Worm (Caenorhabditis elegans) whole organism, L4 larva: ENCODE measurements around the gene D2089.3.

ENCODE experiments used
- D1046.2 ChIP-seq: fragments of 200-800 bp; sonication (Bioruptor generic); IDR thresholded peaks from 2 replicates; pipeline ENCODE4 v1.3.6; 2022; ENCODE audit warnings: missing genetic modification characterization, missing compliant biosample characterization
- F26F4.8 ChIP-seq: fragments of 200-800 bp; sonication (Bioruptor generic); conservative IDR thresholded peaks from 2 replicates; pipeline ENCODE4 v1.3.6; 2022; ENCODE audit warnings: missing genetic modification characterization, missing compliant biosample characterization
- F49E8.2 ChIP-seq: sonication (generic microtip); optimal IDR thresholded peaks from 2 replicates; lab custom pipeline; 2016; ENCODE audit warnings: missing compliant biosample characterization, mild to moderate bottlenecking, missing genetic modification characterization, borderline replicate concordance
- R02D3.7 ChIP-seq: fragments of 150-350 bp; sonication (generic microtip); optimal IDR thresholded peaks from 3 replicates; lab custom pipeline; 2014; ENCODE audit warnings: missing biosample characterization, missing genetic modification characterization
- T20F7.1 ChIP-seq: fragments of 200-800 bp; sonication (Bioruptor generic); optimal IDR thresholded peaks from 2 replicates; lab custom pipeline; 2018; ENCODE audit warnings: mild to moderate bottlenecking, missing genetic modification characterization, missing compliant biosample characterization
- ZK337.2 ChIP-seq: fragments of 200-800 bp; sonication (Bioruptor generic); IDR thresholded peaks from 2 replicates; pipeline ENCODE4 v1.3.6; 2022; ENCODE audit warnings: missing genetic modification reagents, missing genetic modification characterization, missing compliant biosample characterization
- ZK546.5 ChIP-seq, 2 experiments: sonication (generic microtip); optimal IDR thresholded peaks; 2 replicates each; lab custom pipeline; 2017; ENCODE audit warnings: missing biosample characterization in 2 of 2, missing genetic modification characterization in 2 of 2
- aha-1 ChIP-seq: fragments of 150-350 bp; peaks from one replicate; lab custom pipeline; 2014; ENCODE audit warnings: missing biosample characterization, missing genetic modification characterization
- aly-2 ChIP-seq: sonication (generic microtip); optimal IDR thresholded peaks from 2 replicates; lab custom pipeline; 2018; ENCODE audit warnings: missing biosample characterization, missing genetic modification characterization
- ama-1 ChIP-seq: fragments of 150-350 bp; optimal IDR thresholded peaks from 2 replicates; lab custom pipeline; 2014; ENCODE audit warnings: inconsistent platforms, mixed read lengths
- ceh-32 ChIP-seq: sonication (generic microtip); optimal IDR thresholded peaks from 2 replicates; lab custom pipeline; 2016; ENCODE audit warnings: mild to moderate bottlenecking, missing genetic modification characterization, missing compliant biosample characterization; ENCODE audit not compliant: poor library complexity
- ceh-44 ChIP-seq: fragments of 200-800 bp; sonication (Bioruptor generic); IDR thresholded peaks from 2 replicates; pipeline ENCODE4 v1.3.6; 2022; ENCODE audit warnings: missing genetic modification reagents, missing genetic modification characterization, missing compliant biosample characterization
- cey-2 ChIP-seq: sonication (generic microtip); optimal IDR thresholded peaks from 3 replicates; lab custom pipeline; 2017; ENCODE audit warnings: missing genetic modification characterization, mild to moderate bottlenecking, missing compliant biosample characterization, antibody characterized with exemption, borderline replicate concordance; ENCODE audit not compliant: insufficient read depth
- ctbp-1 ChIP-seq: fragments of 200-800 bp; sonication (Bioruptor generic); IDR thresholded peaks from 2 replicates; pipeline ENCODE4 v1.3.6; 2022; ENCODE audit warnings: missing genetic modification reagents, missing genetic modification characterization, missing compliant biosample characterization
- dmd-6 ChIP-seq: fragments of 200-800 bp; sonication (Bioruptor generic); IDR thresholded peaks from 2 replicates; pipeline ENCODE4 v1.3.6; 2022; ENCODE audit warnings: missing genetic modification reagents, missing genetic modification characterization, missing compliant biosample characterization
- dmd-8 ChIP-seq: fragments of 200-800 bp; sonication (Bioruptor generic); IDR thresholded peaks from 2 replicates; pipeline ENCODE4 v1.3.6; 2022; ENCODE audit warnings: missing genetic modification characterization, missing compliant biosample characterization
- dve-1 ChIP-seq: sonication (generic microtip); optimal IDR thresholded peaks from 2 replicates; lab custom pipeline; 2017; ENCODE audit warnings: antibody characterized with exemption, mild to moderate bottlenecking, missing genetic modification characterization, missing compliant biosample characterization; ENCODE audit not compliant: insufficient read depth
- egl-27 ChIP-seq: sonication (generic microtip); optimal IDR thresholded peaks from 3 replicates; lab custom pipeline; 2017; ENCODE audit warnings: missing biosample characterization, missing genetic modification reagents, missing genetic modification characterization
- fkh-10 ChIP-seq: fragments of 150-350 bp; optimal IDR thresholded peaks from 2 replicates; lab custom pipeline; 2014; ENCODE audit warnings: missing biosample characterization, missing genetic modification reagents, missing genetic modification characterization
- hlh-11 ChIP-seq: fragments of 200-800 bp; sonication (Bioruptor generic); optimal IDR thresholded peaks from 2 replicates; lab custom pipeline; 2018; ENCODE audit warnings: mild to moderate bottlenecking, missing genetic modification characterization, missing compliant biosample characterization
- lin-15B ChIP-seq: fragments of 150-350 bp; sonication (generic microtip); optimal IDR thresholded peaks from 3 replicates; lab custom pipeline; 2014; ENCODE audit warnings: missing biosample characterization, missing genetic modification characterization
- lin-29 ChIP-seq: fragments of 200-800 bp; sonication (Bioruptor generic); IDR thresholded peaks from 2 replicates; pipeline ENCODE4 v1.3.6; 2022; ENCODE audit warnings: missing genetic modification reagents, missing genetic modification characterization, missing compliant biosample characterization
- lin-38 ChIP-seq: fragments of 200-800 bp; sonication (Bioruptor generic); IDR thresholded peaks from 2 replicates; pipeline ENCODE4 v1.3.6; 2022; ENCODE audit warnings: missing genetic modification reagents, missing genetic modification characterization, missing compliant biosample characterization
- lin-39 ChIP-seq: fragments of 150-350 bp; optimal IDR thresholded peaks from 2 replicates; lab custom pipeline; 2014; ENCODE audit warnings: missing biosample characterization, missing genetic modification reagents, missing genetic modification characterization
- madf-5 ChIP-seq, 2 experiments: fragments of 200-800 bp; sonication (Bioruptor generic); IDR thresholded peaks; 2 replicates each; pipeline ENCODE4 v1.3.6; 2022; ENCODE audit warnings: missing compliant biosample characterization in 2 of 2, missing genetic modification characterization in 2 of 2
- madf-9 ChIP-seq: fragments of 200-800 bp; sonication (Bioruptor generic); conservative IDR thresholded peaks from 2 replicates; pipeline ENCODE4 v1.3.6; 2022; ENCODE audit warnings: missing genetic modification reagents, missing genetic modification characterization, missing compliant biosample characterization
- mes-2 ChIP-seq: sonication (generic microtip); optimal IDR thresholded peaks from 2 replicates; lab custom pipeline; 2016; ENCODE audit warnings: missing genotype, mild to moderate bottlenecking, missing genetic modification characterization, missing compliant biosample characterization; ENCODE audit not compliant: poor library complexity, severe bottlenecking
- mxl-2 ChIP-seq: fragments of 200-800 bp; sonication (Bioruptor generic); conservative IDR thresholded peaks from 2 replicates; pipeline ENCODE4 v1.3.6; 2022; ENCODE audit warnings: missing genetic modification reagents, missing genetic modification characterization, missing compliant biosample characterization
- mxl-3 ChIP-seq: fragments of 200-800 bp; sonication (Bioruptor generic); optimal IDR thresholded peaks from 2 replicates; lab custom pipeline; 2018; ENCODE audit warnings: mild to moderate bottlenecking, missing genetic modification characterization, missing compliant biosample characterization
- nhr-237 ChIP-seq: sonication (generic microtip); optimal IDR thresholded peaks from 2 replicates; lab custom pipeline; 2017; ENCODE audit warnings: missing biosample characterization, missing genetic modification characterization
- nhr-25 ChIP-seq: sonication (generic microtip); optimal IDR thresholded peaks from 2 replicates; lab custom pipeline; 2017; ENCODE audit warnings: missing genetic modification characterization, mild to moderate bottlenecking, missing compliant biosample characterization, antibody characterized with exemption, moderate library complexity, borderline replicate concordance; ENCODE audit not compliant: insufficient read depth
- nhr-28 ChIP-seq: fragments of 150-350 bp; optimal IDR thresholded peaks from 2 replicates; lab custom pipeline; 2014; ENCODE audit warnings: missing biosample characterization, missing genetic modification characterization
- nhr-42 ChIP-seq: fragments of 200-800 bp; sonication (Bioruptor generic); IDR thresholded peaks from 2 replicates; pipeline ENCODE4 v1.3.6; 2022; ENCODE audit warnings: missing genetic modification characterization, missing compliant biosample characterization
- nhr-76 ChIP-seq: fragments of 150-350 bp; optimal IDR thresholded peaks from 2 replicates; lab custom pipeline; 2014; ENCODE audit warnings: missing biosample characterization, missing genetic modification characterization
- php-3 ChIP-seq: fragments of 200-800 bp; sonication (Bioruptor generic); IDR thresholded peaks from 2 replicates; pipeline ENCODE4 v1.3.6; 2022; ENCODE audit warnings: missing genetic modification reagents, missing genetic modification characterization, missing compliant biosample characterization
- sdz-12 ChIP-seq: fragments of 200-800 bp; sonication (Bioruptor generic); optimal IDR thresholded peaks from 2 replicates; lab custom pipeline; 2018; ENCODE audit warnings: mild to moderate bottlenecking, missing genetic modification characterization, missing compliant biosample characterization
- set-16 ChIP-seq: fragments of 200-800 bp; sonication (Bioruptor generic); IDR thresholded peaks from 2 replicates; pipeline ENCODE4 v1.3.6; 2022; ENCODE audit warnings: missing genetic modification reagents, missing genetic modification characterization, missing compliant biosample characterization
- skn-1 ChIP-seq: fragments of 150-350 bp; optimal IDR thresholded peaks from 2 replicates; lab custom pipeline; 2014; ENCODE audit warnings: missing biosample characterization, missing genetic modification characterization
- spr-1 ChIP-seq: sonication (generic microtip); optimal IDR thresholded peaks from 2 replicates; lab custom pipeline; 2016; ENCODE audit warnings: mild to moderate bottlenecking, missing genetic modification characterization, missing compliant biosample characterization
- tra-1 ChIP-seq: fragments of 200-800 bp; sonication (Bioruptor generic); IDR thresholded peaks from 2 replicates; pipeline ENCODE4 v1.3.6; 2022; ENCODE audit warnings: missing genetic modification reagents, missing genetic modification characterization, missing compliant biosample characterization
- unc-62 ChIP-seq, 3 experiments: fragments of 150-350 bp in 1 of 3; sonication (generic microtip); optimal IDR thresholded peaks in 2 of 3; peaks in 1 of 3; 1 replicate in 1 of 3; 2 replicates in 2 of 3; lab custom pipeline; 2014 to 2017; ENCODE audit warnings: missing biosample characterization in 3 of 3, missing genetic modification characterization in 3 of 3, missing genetic modification reagents in 3 of 3, missing genotype in 1 of 3
- vab-7 ChIP-seq: fragments of 200-800 bp; sonication (Bioruptor generic); IDR thresholded peaks from 2 replicates; pipeline ENCODE4 v1.3.6; 2022; ENCODE audit warnings: missing genetic modification reagents, missing genetic modification characterization, missing compliant biosample characterization
- ztf-7 ChIP-seq: fragments of 150-350 bp; optimal IDR thresholded peaks from 2 replicates; lab custom pipeline; 2014; ENCODE audit warnings: missing biosample characterization, missing genetic modification characterization

Gene D2089.3

ce11 chrII:10706901-10707300 lies 42.0 kb upstream of the D2089.3 start, which contains the start of gene col-80:
Gene col-80 (plus strand): TSS chrII:10707201.
- TF ChIP-seq dmd-6 (GFP tag; lab: Robert Waterston, UW) (0 out of 2 replicates have a peak, but pooled peaks have one; percentile 17), nhr-28 (no peak), madf-5 (GFP tag; IDR thresholded peaks at IDR 0.05; lab: Robert Waterston, UW) (0 out of 4 replicates have a peak, but pooled peaks of 1 of the 2 experiments have one; percentile 49), nhr-76 (tag; lab: Kevin White, UChicago) (no peak), dmd-8 (GFP tag; lab: Robert Waterston, UW) (no peak), vab-7 (GFP tag; lab: Robert Waterston, UW) (no peak), fkh-10 (GFP tag; lab: Kevin White, UChicago) (no peak), unc-62 (GFP tag; optimal IDR thresholded peaks at IDR 0.05 in 1 of 2; lab: Kevin White, UChicago) (peak in 1 of 2 experiments; percentile 41), unc-62 (tag; optimal IDR thresholded peaks at IDR 0.05; lab: Kevin White, UChicago) (no peak), skn-1 (no peak), mes-2 (tag; lab: Kevin White, UChicago) (no peak)

ce11 chrII:10706038-10706437 lies 41.1 kb upstream of the D2089.3 start:
- TF ChIP-seq fkh-10 (GFP tag; lab: Kevin White, UChicago) (peak; percentile 70), aly-2 (no peak), aha-1 (tag; lab: Kevin White, UChicago) (peak; percentile 73), dve-1 (tag; lab: Kevin White, UChicago) (peak; percentile 19), unc-62 (GFP tag; optimal IDR thresholded peaks at IDR 0.05 in 1 of 2; lab: Kevin White, UChicago) (peak in 1 of 2 experiments; percentile 88), unc-62 (tag; optimal IDR thresholded peaks at IDR 0.05; lab: Kevin White, UChicago) (no peak)

- TF ChIP-seq F49E8.2 (tag; lab: Kevin White, UChicago) (no peak), ama-1 (no peak), lin-29 (no peak), nhr-42 (GFP tag; lab: Robert Waterston, UW) (0 out of 2 replicates have a peak, but pooled peaks have one; percentile 49), F26F4.8 (GFP tag; lab: Robert Waterston, UW) (no peak), hlh-11 (tag; lab: Kevin White, UChicago) (no peak), set-16 (GFP tag; lab: Robert Waterston, UW) (peak; percentile 97), tra-1 (GFP tag; lab: Robert Waterston, UW) (peak; percentile 59; the same call in 1 of the 2 replicates), mxl-3 (GFP tag; lab: Kevin White, UChicago) (no peak), ceh-44 (GFP tag; lab: Robert Waterston, UW) (peak; percentile 13; the same call in 1 of the 2 replicates), fkh-10 (GFP tag; lab: Kevin White, UChicago) (no peak), egl-27 (tag; lab: Kevin White, UChicago) (no peak), R02D3.7 (tag; lab: Kevin White, UChicago) (no peak), dve-1 (tag; lab: Kevin White, UChicago) (no peak), T20F7.1 (no peak), ceh-32 (tag; lab: Kevin White, UChicago) (no peak), ZK337.2 (GFP tag; lab: Robert Waterston, UW) (no peak), nhr-25 (tag; lab: Kevin White, UChicago) (peak; percentile 65), ZK546.5 (tag; optimal IDR thresholded peaks at IDR 0.05; lab: Kevin White, UChicago) (no peak), madf-9 (GFP tag; lab: Robert Waterston, UW) (peak; percentile 57; the same call in 1 of the 2 replicates), nhr-237 (tag; lab: Kevin White, UChicago) (no peak), aha-1 (tag; lab: Kevin White, UChicago) (no peak), lin-15B (tag; lab: Kevin White, UChicago) (no peak), nhr-76 (tag; lab: Kevin White, UChicago) (no peak), cey-2 (tag; lab: Kevin White, UChicago) (no peak), sdz-12 (GFP tag; lab: Kevin White, UChicago) (no peak), D1046.2 (no peak), ztf-7 (tag; lab: Kevin White, UChicago) (no peak), ctbp-1 (GFP tag; lab: Robert Waterston, UW) (0 out of 2 replicates have a peak, but pooled peaks have one; percentile 45), mxl-2 (GFP tag; lab: Robert Waterston, UW) (no peak), lin-39 (tag; lab: Kevin White, UChicago) (no peak), lin-38 (GFP tag; lab: Robert Waterston, UW) (peak; percentile 12), spr-1 (tag; lab: Kevin White, UChicago) (no peak), php-3 (GFP tag; lab: Robert Waterston, UW) (0 out of 2 replicates have a peak, but pooled peaks have one; percentile 14), vab-7 (GFP tag; lab: Robert Waterston, UW) (no peak)
Observed at ce11 chrII:10705347-10705996, 40.5 kb upstream of the D2089.3 start.
